Worm (Caenorhabditis elegans) whole organism, late embryonic: Measurements from ENCODE around the gene srbc-6.

Experiments used
- C08G9.2 ChIP-seq: sonication (generic microtip); optimal IDR thresholded peaks from 2 replicates; lab custom pipeline; 2016; ENCODE audit warnings: mild to moderate bottlenecking, missing genetic modification characterization, moderate library complexity, missing compliant biosample characterization
- ama-1 ChIP-seq: fragments of 150-350 bp; optimal IDR thresholded peaks from 2 replicates; lab custom pipeline; 2014
- ceh-14 ChIP-seq: sonication (generic microtip); optimal IDR thresholded peaks from 2 replicates; lab custom pipeline; 2016; ENCODE audit warnings: missing genotype, missing genetic modification characterization, missing compliant biosample characterization
- ceh-19 ChIP-seq: fragments of 200-800 bp; sonication (Bioruptor generic); optimal IDR thresholded peaks from 2 replicates; lab custom pipeline; 2018; ENCODE audit warnings: mild to moderate bottlenecking, missing genetic modification characterization, missing compliant biosample characterization
- ceh-22 ChIP-seq: sonication (generic microtip); optimal IDR thresholded peaks from 2 replicates; lab custom pipeline; 2017; ENCODE audit warnings: missing biosample characterization, missing genetic modification characterization
- ceh-24 ChIP-seq: sonication (generic microtip); optimal IDR thresholded peaks from 2 replicates; lab custom pipeline; 2016; ENCODE audit warnings: mild to moderate bottlenecking, missing genetic modification characterization, missing compliant biosample characterization
- ceh-30 ChIP-seq: fragments of 150-350 bp; optimal IDR thresholded peaks from 2 replicates; lab custom pipeline; 2014; ENCODE audit warnings: missing biosample characterization, missing genetic modification characterization
- ceh-34 ChIP-seq: sonication (generic microtip); optimal IDR thresholded peaks from 2 replicates; lab custom pipeline; 2016; ENCODE audit warnings: mild to moderate bottlenecking, missing genetic modification characterization, missing compliant biosample characterization
- ceh-45 ChIP-seq: fragments of 200-800 bp; sonication (Bioruptor generic); IDR thresholded peaks from 2 replicates; pipeline ENCODE4 v1.3.6; 2022; ENCODE audit warnings: missing genetic modification reagents, missing genetic modification characterization, missing compliant biosample characterization
- ceh-48 ChIP-seq: sonication (generic microtip); optimal IDR thresholded peaks from 2 replicates; lab custom pipeline; 2016; ENCODE audit warnings: missing genetic modification characterization, inconsistent platforms, missing compliant biosample characterization
- ceh-6 ChIP-seq: fragments of 200-800 bp; sonication (Bioruptor generic); optimal IDR thresholded peaks from 2 replicates; lab custom pipeline; 2018; ENCODE audit warnings: mild to moderate bottlenecking, missing genetic modification characterization, missing compliant biosample characterization
- dmd-4 ChIP-seq: sonication (generic microtip); optimal IDR thresholded peaks from 2 replicates; lab custom pipeline; 2016; ENCODE audit warnings: borderline replicate concordance, missing genetic modification characterization, missing compliant biosample characterization
- elt-2 ChIP-seq: sonication (generic microtip); optimal IDR thresholded peaks from 2 replicates; lab custom pipeline; 2016; ENCODE audit warnings: missing genetic modification reagents, missing genetic modification characterization, missing compliant biosample characterization
- eyg-1 ChIP-seq: sonication (generic microtip); optimal IDR thresholded peaks from 2 replicates; lab custom pipeline; 2016; ENCODE audit warnings: missing genotype, missing genetic modification characterization, missing compliant biosample characterization
- fax-1 ChIP-seq: sonication (generic microtip); optimal IDR thresholded peaks from 2 replicates; lab custom pipeline; 2016; ENCODE audit warnings: missing genotype, missing genetic modification characterization, missing compliant biosample characterization
- fkh-10 ChIP-seq: fragments of 150-350 bp; optimal IDR thresholded peaks from 2 replicates; lab custom pipeline; 2014; ENCODE audit warnings: missing biosample characterization, missing genetic modification reagents, missing genetic modification characterization
- gmeb-2 ChIP-seq: sonication (generic microtip); optimal IDR thresholded peaks from 2 replicates; lab custom pipeline; 2016; ENCODE audit warnings: missing genetic modification characterization, inconsistent platforms, missing compliant biosample characterization
- hlh-15 ChIP-seq: sonication (generic microtip); optimal IDR thresholded peaks from 2 replicates; lab custom pipeline; 2016; ENCODE audit warnings: missing genetic modification characterization, missing compliant biosample characterization
- hlh-30 ChIP-seq: sonication (generic microtip); optimal IDR thresholded peaks from 2 replicates; lab custom pipeline; 2017; ENCODE audit warnings: antibody characterized with exemption, missing genetic modification characterization, missing compliant biosample characterization; ENCODE audit not compliant: insufficient read depth
- hlh-8 ChIP-seq: sonication (generic microtip); optimal IDR thresholded peaks from 2 replicates; lab custom pipeline; 2016; ENCODE audit warnings: missing genotype, missing genetic modification characterization, missing compliant biosample characterization
- lim-6 ChIP-seq: sonication (generic microtip); optimal IDR thresholded peaks from 2 replicates; lab custom pipeline; 2016; ENCODE audit warnings: missing genetic modification characterization, missing compliant biosample characterization
- lin-11 ChIP-seq: fragments of 200-800 bp; sonication (Bioruptor generic); optimal IDR thresholded peaks from 2 replicates; lab custom pipeline; 2018; ENCODE audit warnings: mild to moderate bottlenecking, missing genetic modification characterization, missing compliant biosample characterization
- mec-3 ChIP-seq: sonication (generic microtip); optimal IDR thresholded peaks from 2 replicates; lab custom pipeline; 2016; ENCODE audit warnings: borderline replicate concordance, missing genetic modification characterization, missing compliant biosample characterization
- nfya-1 ChIP-seq: sonication (generic microtip); optimal IDR thresholded peaks from 2 replicates; lab custom pipeline; 2017; ENCODE audit warnings: missing genetic modification characterization, mild to moderate bottlenecking, missing compliant biosample characterization, antibody characterized with exemption, moderate library complexity
- nhr-11 ChIP-seq: fragments of 150-350 bp; optimal IDR thresholded peaks from 2 replicates; lab custom pipeline; 2014; ENCODE audit warnings: missing biosample characterization, missing genetic modification characterization
- npax-4 ChIP-seq: sonication (generic microtip); optimal IDR thresholded peaks from 2 replicates; lab custom pipeline; 2016; ENCODE audit warnings: missing genetic modification characterization, missing compliant biosample characterization
- odd-2 ChIP-seq: sonication (generic microtip); optimal IDR thresholded peaks from 2 replicates; lab custom pipeline; 2017; ENCODE audit warnings: antibody characterized with exemption, mild to moderate bottlenecking, missing genetic modification characterization, missing compliant biosample characterization
- pat-9 ChIP-seq: fragments of 200-800 bp; sonication (Bioruptor generic); optimal IDR thresholded peaks from 2 replicates; lab custom pipeline; 2018; ENCODE audit warnings: mild to moderate bottlenecking, missing genetic modification characterization, moderate library complexity, missing compliant biosample characterization
- pha-4 ChIP-seq: fragments of 150-350 bp; optimal IDR thresholded peaks from 2 replicates; lab custom pipeline; 2018; ENCODE audit warnings: missing biosample characterization, missing genetic modification reagents, missing genetic modification characterization
- pros-1 ChIP-seq: fragments of 150-350 bp; optimal IDR thresholded peaks from 2 replicates; lab custom pipeline; 2014; ENCODE audit warnings: missing biosample characterization, missing genetic modification reagents, missing genetic modification characterization
- ref-2 ChIP-seq: sonication (generic microtip); optimal IDR thresholded peaks from 2 replicates; lab custom pipeline; 2016; ENCODE audit warnings: missing genetic modification characterization, missing compliant biosample characterization
- tbx-2 ChIP-seq: sonication (generic microtip); optimal IDR thresholded peaks from 2 replicates; lab custom pipeline; 2016; ENCODE audit warnings: missing genetic modification characterization, missing compliant biosample characterization
- ttx-3 ChIP-seq: sonication (generic microtip); optimal IDR thresholded peaks from 2 replicates; lab custom pipeline; 2016; ENCODE audit warnings: missing genetic modification reagents, missing genetic modification characterization, missing compliant biosample characterization
- unc-3 ChIP-seq, 2 experiments: fragments of 200-800 bp in 1 of 2; sonication (Bioruptor generic) in 1 of 2; sonication (generic microtip) in 1 of 2; conservative IDR thresholded peaks in 1 of 2; optimal IDR thresholded peaks in 1 of 2; 2 replicates each; pipeline versions ENCODE4 v1.3.6 to Lab custom; 2016 to 2022; ENCODE audit warnings: missing compliant biosample characterization in 2 of 2, missing genetic modification characterization in 2 of 2, missing genetic modification reagents in 1 of 2
- zip-5 ChIP-seq: sonication (generic microtip); optimal IDR thresholded peaks from 2 replicates; lab custom pipeline; 2016; ENCODE audit warnings: missing genetic modification characterization, missing compliant biosample characterization

The srbc-6 gene

DNA sequence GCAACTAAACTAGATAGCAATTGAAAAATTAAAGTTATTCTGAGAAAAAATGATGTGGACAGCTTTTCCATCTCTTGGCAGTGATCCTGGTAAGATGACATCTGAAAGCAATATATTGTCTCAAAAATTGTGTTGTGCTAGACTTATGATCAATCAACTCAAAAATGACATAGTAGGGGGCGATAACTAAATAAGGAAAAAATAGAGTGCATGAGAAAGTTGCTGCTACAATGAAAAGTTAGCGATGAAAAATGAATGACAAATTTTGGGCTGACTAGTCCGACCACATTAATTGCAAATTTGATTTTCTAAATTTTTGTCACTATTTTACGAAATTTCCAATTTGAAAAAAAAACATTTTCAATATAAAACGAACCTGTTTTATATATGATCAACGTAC is 28.7 kb upstream of the srbc-6 start, which contains the start of gene srab-9:
Gene srab-9, minus strand, starts transcription at position 101 of the 400 bp plus-strand sequence.
- TF ChIP-seq mec-3 (tag; lab: Kevin White, UChicago) (no peak), zip-5 (tag; lab: Kevin White, UChicago) (no peak), ceh-24 (tag; lab: Kevin White, UChicago) (no peak), elt-2 (tag; lab: Kevin White, UChicago) (no peak), ceh-30 (tag; lab: Kevin White, UChicago) (no peak), dmd-4 (tag; lab: Kevin White, UChicago) (no peak), fax-1 (tag; lab: Kevin White, UChicago) (no peak), hlh-30 (tag; lab: Kevin White, UChicago) (no peak), unc-3 (GFP tag; conservative IDR thresholded peaks at IDR 0.05; lab: Robert Waterston, UW) (no peak), unc-3 (tag; optimal IDR thresholded peaks at IDR 0.05; lab: Kevin White, UChicago) (no peak), fkh-10 (GFP tag; lab: Kevin White, UChicago) (no peak), ama-1 (lab: Kevin White, UChicago) (no peak)

DNA sequence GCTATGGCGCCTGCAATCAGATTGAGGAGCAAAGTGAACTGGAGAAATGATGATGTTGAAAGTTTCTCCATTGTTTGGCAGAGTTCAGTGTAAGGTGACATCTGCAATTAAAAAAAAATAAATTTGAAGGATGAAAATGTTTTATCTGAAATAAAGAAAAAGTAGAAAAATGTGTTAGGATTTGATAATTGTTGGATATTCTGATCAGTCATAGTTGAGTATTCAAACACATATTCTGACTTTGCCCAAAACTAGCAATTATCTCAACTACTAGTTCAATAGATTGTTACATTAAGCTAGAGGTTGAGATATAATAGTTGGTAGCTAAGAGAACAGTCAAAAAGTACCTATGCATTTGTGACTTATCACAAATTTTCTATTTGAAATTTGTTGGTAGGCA is 25.4 kb upstream of the srbc-6 start, which contains the start of gene srab-10:
Gene srab-10, minus strand, starts transcription at position 101 of the 400 bp plus-strand sequence.
- TF ChIP-seq lim-6 (tag; lab: Kevin White, UChicago): no peak
- no peak for TF ChIP-seq hlh-15
- no peak for TF ChIP-seq elt-2 (tag; lab: Kevin White, UChicago)
- no peak for TF ChIP-seq ceh-45 (GFP tag; lab: Robert Waterston, UW)
- TF ChIP-seq nfya-1 (tag; lab: Kevin White, UChicago): no peak
- TF ChIP-seq pros-1: no peak
- no peak for TF ChIP-seq nhr-11 (tag; lab: Kevin White, UChicago)
- no peak for TF ChIP-seq ttx-3 (tag; lab: Kevin White, UChicago)
- no peak for TF ChIP-seq lin-11
- TF ChIP-seq C08G9.2 (tag; lab: Kevin White, UChicago): no peak
- no peak for TF ChIP-seq ceh-19
- no peak for TF ChIP-seq ceh-48 (tag; lab: Kevin White, UChicago)
- TF ChIP-seq ama-1 (lab: Kevin White, UChicago): no peak
- no peak for TF ChIP-seq npax-4 (tag; lab: Kevin White, UChicago)

DNA sequence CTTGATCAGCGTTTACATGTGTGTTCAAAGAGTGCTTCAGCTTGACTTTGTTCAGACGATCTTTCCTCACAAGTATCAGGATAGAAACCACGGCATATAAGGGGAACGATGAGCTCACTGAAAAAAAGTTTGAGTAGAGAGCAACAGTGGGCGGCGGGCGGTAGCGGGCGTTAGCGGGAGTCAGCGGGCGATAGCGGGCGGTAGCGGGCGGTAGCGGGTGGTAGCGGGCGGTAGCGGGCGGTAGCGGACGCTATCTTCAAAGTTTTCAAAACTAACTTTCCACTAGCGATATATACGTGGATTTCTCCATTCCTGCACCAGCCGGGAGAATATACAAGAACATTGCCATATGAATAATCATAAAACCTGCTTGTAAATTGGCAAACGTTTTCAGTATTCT is 24.7 kb upstream of the srbc-6 start:
- TF ChIP-seq ceh-6 (no peak), odd-2 (tag; lab: Kevin White, UChicago) (no peak), fkh-10 (GFP tag; lab: Kevin White, UChicago) (no peak), pat-9 (tag; lab: Kevin White, UChicago) (no peak), ref-2 (tag; lab: Kevin White, UChicago) (no peak), ama-1 (lab: Kevin White, UChicago) (no peak), gmeb-2 (no peak), eyg-1 (tag; lab: Kevin White, UChicago) (no peak), hlh-8 (tag; lab: Kevin White, UChicago) (no peak), ceh-48 (tag; lab: Kevin White, UChicago) (no peak)
- TF ChIP-seq, all 69 proteins: peak for 0

DNA sequence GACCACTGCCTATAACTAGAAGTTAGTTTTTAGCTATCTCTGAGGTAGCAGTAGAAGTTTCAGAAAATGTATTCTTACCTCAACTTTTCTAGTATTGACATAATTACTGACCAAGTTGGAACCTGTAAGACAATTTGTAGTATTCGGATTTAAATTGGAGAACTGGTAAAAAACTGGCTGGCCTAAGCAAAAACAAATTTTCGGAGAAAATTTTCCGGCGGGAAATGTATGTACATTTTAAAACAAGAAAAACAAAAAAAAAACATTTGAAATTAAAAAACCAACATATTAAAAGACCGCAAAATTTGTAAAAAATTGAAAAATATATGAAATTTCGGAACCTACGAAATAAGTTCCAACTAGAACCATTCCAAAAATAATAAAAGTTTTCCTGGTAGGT is 23.0 kb upstream of the srbc-6 start, which contains the start of gene srab-11:
Gene srab-11, minus strand, starts transcription at position 101 of the 400 bp plus-strand sequence.
- TF ChIP-seq pha-4 (tag; lab: Kevin White, UChicago): no peak
- TF ChIP-seq ceh-14 (tag; lab: Kevin White, UChicago): no peak
- TF ChIP-seq ceh-22 (tag; lab: Kevin White, UChicago): no peak
- no peak for TF ChIP-seq ceh-34 (tag; lab: Kevin White, UChicago)
- TF ChIP-seq unc-3 (GFP tag; conservative IDR thresholded peaks at IDR 0.05; lab: Robert Waterston, UW): no peak
- TF ChIP-seq unc-3 (tag; optimal IDR thresholded peaks at IDR 0.05; lab: Kevin White, UChicago): no peak
- TF ChIP-seq tbx-2 (tag; lab: Kevin White, UChicago): no peak
- no peak for TF ChIP-seq ceh-48 (tag; lab: Kevin White, UChicago)
- TF ChIP-seq npax-4 (tag; lab: Kevin White, UChicago): no peak
- no peak for TF ChIP-seq lim-6 (tag; lab: Kevin White, UChicago)
- TF ChIP-seq hlh-30 (tag; lab: Kevin White, UChicago): no peak
- TF ChIP-seq elt-2 (tag; lab: Kevin White, UChicago): no peak
- no peak for TF ChIP-seq nhr-11 (tag; lab: Kevin White, UChicago)
